Worm (Caenorhabditis elegans) whole organism, late embryonic: ENCODE results near the gene T23E7.6.

ENCODE experiments used
- C38D4.7 ChIP-seq: fragments of 200-800 bp; sonication (Bioruptor generic); optimal IDR thresholded peaks from 2 replicates; lab custom pipeline; 2018; ENCODE audit warnings: mild to moderate bottlenecking, missing genetic modification characterization, moderate library complexity, missing compliant biosample characterization
- Y22D7AL.16 ChIP-seq: sonication (generic microtip); optimal IDR thresholded peaks from 2 replicates; lab custom pipeline; 2016; ENCODE audit warnings: missing genetic modification characterization, missing compliant biosample characterization
- ahr-1 ChIP-seq: sonication (generic microtip); optimal IDR thresholded peaks from 2 replicates; lab custom pipeline; 2016; ENCODE audit warnings: missing genetic modification characterization, missing compliant biosample characterization
- ceh-14 ChIP-seq: sonication (generic microtip); optimal IDR thresholded peaks from 2 replicates; lab custom pipeline; 2016; ENCODE audit warnings: missing genotype, missing genetic modification characterization, missing compliant biosample characterization
- ceh-30 ChIP-seq: fragments of 150-350 bp; optimal IDR thresholded peaks from 2 replicates; lab custom pipeline; 2014; ENCODE audit warnings: missing biosample characterization, missing genetic modification characterization
- ceh-34 ChIP-seq: sonication (generic microtip); optimal IDR thresholded peaks from 2 replicates; lab custom pipeline; 2016; ENCODE audit warnings: mild to moderate bottlenecking, missing genetic modification characterization, missing compliant biosample characterization
- ceh-48 ChIP-seq: sonication (generic microtip); optimal IDR thresholded peaks from 2 replicates; lab custom pipeline; 2016; ENCODE audit warnings: missing genetic modification characterization, inconsistent platforms, missing compliant biosample characterization
- ceh-6 ChIP-seq: fragments of 200-800 bp; sonication (Bioruptor generic); optimal IDR thresholded peaks from 2 replicates; lab custom pipeline; 2018; ENCODE audit warnings: mild to moderate bottlenecking, missing genetic modification characterization, missing compliant biosample characterization
- ceh-9 ChIP-seq: sonication (generic microtip); optimal IDR thresholded peaks from 2 replicates; lab custom pipeline; 2016; ENCODE audit warnings: mild to moderate bottlenecking, missing genetic modification characterization, inconsistent platforms, missing compliant biosample characterization
- dve-1 ChIP-seq: sonication (generic microtip); optimal IDR thresholded peaks from 2 replicates; lab custom pipeline; 2017; ENCODE audit warnings: antibody characterized with exemption, mild to moderate bottlenecking, missing genetic modification characterization, missing compliant biosample characterization
- elt-2 ChIP-seq: sonication (generic microtip); optimal IDR thresholded peaks from 2 replicates; lab custom pipeline; 2016; ENCODE audit warnings: missing genetic modification reagents, missing genetic modification characterization, missing compliant biosample characterization
- elt-4 ChIP-seq: sonication (generic microtip); optimal IDR thresholded peaks from 2 replicates; lab custom pipeline; 2016; ENCODE audit warnings: missing genetic modification characterization, missing compliant biosample characterization
- eyg-1 ChIP-seq: sonication (generic microtip); optimal IDR thresholded peaks from 2 replicates; lab custom pipeline; 2016; ENCODE audit warnings: missing genotype, missing genetic modification characterization, missing compliant biosample characterization
- fkh-10 ChIP-seq: fragments of 150-350 bp; optimal IDR thresholded peaks from 2 replicates; lab custom pipeline; 2014; ENCODE audit warnings: missing biosample characterization, missing genetic modification reagents, missing genetic modification characterization
- hlh-13 ChIP-seq: fragments of 200-800 bp; sonication (Bioruptor generic); optimal IDR thresholded peaks from 2 replicates; lab custom pipeline; 2018; ENCODE audit warnings: mild to moderate bottlenecking, missing genetic modification characterization, missing compliant biosample characterization
- hlh-30 ChIP-seq: sonication (generic microtip); optimal IDR thresholded peaks from 2 replicates; lab custom pipeline; 2017; ENCODE audit warnings: antibody characterized with exemption, missing genetic modification characterization, missing compliant biosample characterization; ENCODE audit not compliant: insufficient read depth
- hlh-8 ChIP-seq: sonication (generic microtip); optimal IDR thresholded peaks from 2 replicates; lab custom pipeline; 2016; ENCODE audit warnings: missing genotype, missing genetic modification characterization, missing compliant biosample characterization
- lin-11 ChIP-seq: fragments of 200-800 bp; sonication (Bioruptor generic); optimal IDR thresholded peaks from 2 replicates; lab custom pipeline; 2018; ENCODE audit warnings: mild to moderate bottlenecking, missing genetic modification characterization, missing compliant biosample characterization
- nfya-1 ChIP-seq: sonication (generic microtip); optimal IDR thresholded peaks from 2 replicates; lab custom pipeline; 2017; ENCODE audit warnings: missing genetic modification characterization, mild to moderate bottlenecking, missing compliant biosample characterization, antibody characterized with exemption, moderate library complexity
- nhr-232 ChIP-seq: sonication (generic microtip); optimal IDR thresholded peaks from 2 replicates; lab custom pipeline; 2016; ENCODE audit warnings: missing genetic modification characterization, missing compliant biosample characterization
- odd-2 ChIP-seq: sonication (generic microtip); optimal IDR thresholded peaks from 2 replicates; lab custom pipeline; 2017; ENCODE audit warnings: antibody characterized with exemption, mild to moderate bottlenecking, missing genetic modification characterization, missing compliant biosample characterization
- pag-3 ChIP-seq: sonication (generic microtip); optimal IDR thresholded peaks from 2 replicates; lab custom pipeline; 2016; ENCODE audit warnings: missing compliant biosample characterization, missing genetic modification characterization, borderline replicate concordance
- pat-9 ChIP-seq: fragments of 200-800 bp; sonication (Bioruptor generic); optimal IDR thresholded peaks from 2 replicates; lab custom pipeline; 2018; ENCODE audit warnings: mild to moderate bottlenecking, missing genetic modification characterization, moderate library complexity, missing compliant biosample characterization
- pha-2 ChIP-seq: sonication (generic microtip); optimal IDR thresholded peaks from 2 replicates; lab custom pipeline; 2017; ENCODE audit warnings: mild to moderate bottlenecking, missing genetic modification characterization, missing compliant biosample characterization
- ref-2 ChIP-seq: sonication (generic microtip); optimal IDR thresholded peaks from 2 replicates; lab custom pipeline; 2016; ENCODE audit warnings: missing genetic modification characterization, missing compliant biosample characterization
- rnt-1 ChIP-seq: sonication (generic microtip); optimal IDR thresholded peaks from 2 replicates; lab custom pipeline; 2016; ENCODE audit warnings: missing genetic modification characterization, missing compliant biosample characterization
- sox-4 ChIP-seq: sonication (generic microtip); optimal IDR thresholded peaks from 2 replicates; lab custom pipeline; 2017; ENCODE audit warnings: mild to moderate bottlenecking, missing genetic modification characterization, inconsistent platforms, missing compliant biosample characterization
- syd-9 ChIP-seq: sonication (generic microtip); optimal IDR thresholded peaks from 2 replicates; lab custom pipeline; 2016; ENCODE audit warnings: mild to moderate bottlenecking, missing genetic modification characterization, moderate library complexity, missing compliant biosample characterization
- tbx-2 ChIP-seq: sonication (generic microtip); optimal IDR thresholded peaks from 2 replicates; lab custom pipeline; 2016; ENCODE audit warnings: missing genetic modification characterization, missing compliant biosample characterization
- tbx-7 ChIP-seq: sonication (generic microtip); optimal IDR thresholded peaks from 2 replicates; lab custom pipeline; 2016; ENCODE audit warnings: missing genotype, missing genetic modification characterization, missing compliant biosample characterization
- ttx-3 ChIP-seq: sonication (generic microtip); optimal IDR thresholded peaks from 2 replicates; lab custom pipeline; 2016; ENCODE audit warnings: missing genetic modification reagents, missing genetic modification characterization, missing compliant biosample characterization
- unc-3 ChIP-seq, 2 experiments: fragments of 200-800 bp in 1 of 2; sonication (Bioruptor generic) in 1 of 2; sonication (generic microtip) in 1 of 2; conservative IDR thresholded peaks in 1 of 2; optimal IDR thresholded peaks in 1 of 2; 2 replicates each; pipeline versions ENCODE4 v1.3.6 to Lab custom; 2016 to 2022; ENCODE audit warnings: missing compliant biosample characterization in 2 of 2, missing genetic modification characterization in 2 of 2, missing genetic modification reagents in 1 of 2
- unc-86 ChIP-seq: sonication (generic microtip); optimal IDR thresholded peaks from 2 replicates; lab custom pipeline; 2016; ENCODE audit warnings: missing genetic modification characterization, missing compliant biosample characterization
- zip-5 ChIP-seq: sonication (generic microtip); optimal IDR thresholded peaks from 2 replicates; lab custom pipeline; 2016; ENCODE audit warnings: missing genetic modification characterization, missing compliant biosample characterization
- ztf-16 ChIP-seq: sonication (generic microtip); optimal IDR thresholded peaks from 2 replicates; lab custom pipeline; 2017; ENCODE audit warnings: missing genetic modification characterization, missing compliant biosample characterization

T23E7.6 gene

DNA sequence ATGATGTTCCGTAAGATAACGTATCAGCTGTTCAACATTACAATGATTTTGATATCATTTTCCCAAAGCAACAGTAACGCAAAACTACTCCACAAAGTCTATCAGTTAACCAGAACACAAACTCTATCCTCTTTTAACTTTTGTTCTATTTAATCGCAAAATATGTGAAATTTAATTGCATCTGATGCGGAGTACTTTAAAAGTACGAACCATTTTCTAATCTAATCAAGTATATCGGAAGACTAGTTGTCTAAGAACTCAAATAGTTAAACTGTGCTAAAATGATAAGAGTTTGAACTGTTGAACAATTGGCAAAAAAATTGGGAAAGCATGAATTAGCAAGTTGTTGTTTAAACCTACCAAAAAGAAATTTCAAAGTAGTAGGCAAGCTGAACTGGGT is 3.1 kb downstream of the T23E7.6 start:
- TF ChIP-seq ceh-30 (tag; lab: Kevin White, UChicago) (no peak), tbx-2 (no peak), ceh-48 (tag; lab: Kevin White, UChicago) (no peak), odd-2 (tag; lab: Kevin White, UChicago) (no peak)
- TF ChIP-seq, all 69 proteins: peak for 0

- TF ChIP-seq hlh-13 (GFP tag; lab: Kevin White, UChicago) (no peak), Y22D7AL.16 (no peak), eyg-1 (tag; lab: Kevin White, UChicago) (no peak), C38D4.7 (no peak), ref-2 (no peak), ceh-34 (tag; lab: Kevin White, UChicago) (no peak), ahr-1 (tag; lab: Kevin White, UChicago) (no peak)
Observed at ce11 chrX:17676679-17677078, 7.9 kb downstream of the T23E7.6 start.

DNA sequence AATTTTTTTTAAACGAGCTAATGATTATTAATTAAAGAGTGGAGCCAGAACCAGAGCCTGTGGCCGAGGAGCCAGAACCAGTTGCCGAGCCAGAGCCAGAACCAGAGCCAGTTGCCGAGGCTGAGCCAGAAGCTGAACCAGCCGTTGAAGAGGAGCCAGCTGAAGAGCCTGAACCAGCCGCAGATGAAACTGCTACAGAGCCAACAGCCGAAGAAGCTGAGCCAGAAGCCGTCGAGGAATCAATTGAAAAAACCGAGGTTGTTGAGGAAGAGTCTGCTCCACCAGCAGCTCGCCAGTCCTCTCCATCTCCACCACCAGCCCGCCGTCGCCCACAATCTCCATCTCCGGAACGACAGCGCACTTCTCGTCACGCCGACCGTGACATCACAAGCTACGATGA is 8.9 kb downstream of the T23E7.6 start:
- TF ChIP-seq hlh-13 (GFP tag; lab: Kevin White, UChicago) (no peak), nfya-1 (tag; lab: Kevin White, UChicago) (no peak), ttx-3 (tag; lab: Kevin White, UChicago) (no peak), C38D4.7 (no peak), unc-3 (GFP tag; conservative IDR thresholded peaks at IDR 0.05; lab: Robert Waterston, UW) (no peak), unc-3 (tag; optimal IDR thresholded peaks at IDR 0.05; lab: Kevin White, UChicago) (no peak), ceh-30 (tag; lab: Kevin White, UChicago) (no peak), lin-11 (tag; lab: Kevin White, UChicago) (no peak), pha-2 (no peak), ahr-1 (tag; lab: Kevin White, UChicago) (no peak), syd-9 (tag; lab: Kevin White, UChicago) (no peak), dve-1 (no peak), hlh-30 (tag; lab: Kevin White, UChicago) (no peak), ceh-6 (GFP tag; lab: Kevin White, UChicago) (no peak), sox-4 (tag; lab: Kevin White, UChicago) (no peak)

DNA sequence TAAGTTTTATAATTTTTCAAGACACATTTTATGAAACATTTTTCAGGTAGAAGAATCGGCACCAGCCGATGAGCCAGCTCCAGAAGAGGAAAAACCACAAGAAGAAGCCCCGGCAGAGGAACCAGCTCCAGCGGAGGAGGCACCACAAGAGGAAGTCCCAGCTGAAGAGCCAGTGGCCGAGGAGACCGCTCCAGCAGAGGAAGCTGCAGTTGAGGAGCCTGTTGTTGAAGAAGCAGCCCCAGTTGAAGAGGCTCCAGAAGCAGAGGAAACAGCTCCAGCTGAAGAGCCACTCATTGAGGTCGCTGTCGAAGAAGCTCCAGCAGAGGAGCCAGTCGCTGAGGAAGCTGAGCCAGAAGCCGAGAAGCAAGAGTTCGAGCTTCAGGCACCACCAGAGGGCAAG is 10.3 kb downstream of the T23E7.6 start:
- TF ChIP-seq tbx-7 (no peak), elt-2 (tag; lab: Kevin White, UChicago) (no peak), ttx-3 (tag; lab: Kevin White, UChicago) (no peak), zip-5 (tag; lab: Kevin White, UChicago) (no peak), fkh-10 (GFP tag; lab: Kevin White, UChicago) (no peak), ref-2 (no peak), nhr-232 (tag; lab: Kevin White, UChicago) (no peak), unc-86 (tag; lab: Kevin White, UChicago) (no peak), ceh-9 (tag; lab: Kevin White, UChicago) (no peak), pag-3 (tag; lab: Kevin White, UChicago) (no peak), hlh-8 (tag; lab: Kevin White, UChicago) (no peak), rnt-1 (tag; lab: Kevin White, UChicago) (no peak), ceh-30 (tag; lab: Kevin White, UChicago) (no peak), tbx-2 (no peak), eyg-1 (tag; lab: Kevin White, UChicago) (no peak), pat-9 (tag; lab: Kevin White, UChicago) (no peak), hlh-30 (tag; lab: Kevin White, UChicago) (no peak), elt-4 (no peak), dve-1 (no peak), lin-11 (tag; lab: Kevin White, UChicago) (no peak)

- no peak for TF ChIP-seq ceh-14 (tag; lab: Kevin White, UChicago)
- TF ChIP-seq ztf-16 (tag; lab: Kevin White, UChicago), result no peak
- TF ChIP-seq ahr-1 (tag; lab: Kevin White, UChicago), result no peak
- no peak for TF ChIP-seq tbx-2
- no peak for TF ChIP-seq nhr-232 (tag; lab: Kevin White, UChicago)
Observed at ce11 chrX:17672256-17672655, 12.4 kb downstream of the T23E7.6 start.
